Worm (Caenorhabditis elegans): Measurements from ENCODE around the gene F57C12.2.

F57C12.2 gene

DNA sequence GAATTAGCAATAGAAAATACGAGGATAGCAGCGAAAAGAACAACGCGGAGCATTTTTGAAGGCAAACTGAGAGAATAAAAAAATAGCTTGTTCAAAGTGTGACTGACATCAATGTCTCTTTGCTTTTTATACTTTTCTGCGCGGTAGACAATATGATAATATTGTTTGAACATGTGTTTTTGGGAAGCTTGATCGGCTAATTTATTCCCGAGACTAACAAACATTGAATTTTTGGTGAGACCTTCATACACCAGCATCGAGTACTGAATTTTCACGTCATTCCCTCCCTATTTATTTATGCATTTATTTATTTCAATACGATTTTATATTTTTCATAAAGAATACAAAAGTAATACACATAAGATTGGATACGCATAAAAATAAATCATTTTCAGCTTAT is 20.3 kb downstream of the F57C12.2 start, which contains the start of gene B0310.6:
B0310.6 (minus strand) TSS at position 101 of the 400 bp plus-strand sequence.
- no peak for TF ChIP-seq unc-39 (tag; optimal IDR thresholded peaks at IDR 0.05)
- TF ChIP-seq gmeb-1 (tag; optimal IDR thresholded peaks at IDR 0.05) = no peak
- TF ChIP-seq fos-1 (tag; optimal IDR thresholded peaks at IDR 0.05) = no peak
- no peak for TF ChIP-seq elt-3 (tag; optimal IDR thresholded peaks at IDR 0.05)
- TF ChIP-seq mab-5 (tag; optimal IDR thresholded peaks at IDR 0.05) = no peak
- TF ChIP-seq nhr-237 (tag; optimal IDR thresholded peaks at IDR 0.05) = no peak
- no peak for TF ChIP-seq unc-55 (GFP tag; optimal IDR thresholded peaks at IDR 0.05)
- TF ChIP-seq peb-1 (tag; optimal IDR thresholded peaks at IDR 0.05) = no peak
- TF ChIP-seq blmp-1 (tag; optimal IDR thresholded peaks at IDR 0.05; ENCODE audit: insufficient read depth) = no peak
- no peak for TF ChIP-seq elt-1 (tag; optimal IDR thresholded peaks at IDR 0.05)
- TF ChIP-seq alr-1 (tag; optimal IDR thresholded peaks at IDR 0.05) = no peak
- TF ChIP-seq aly-2 (tag; optimal IDR thresholded peaks at IDR 0.05) = no peak
- TF ChIP-seq egl-27 (tag; optimal IDR thresholded peaks at IDR 0.05) = no peak

- no peak for TF ChIP-seq skn-1 (tag; optimal IDR thresholded peaks at IDR 0.05)
- TF ChIP-seq ZK546.5 (tag; optimal IDR thresholded peaks at IDR 0.05) = no peak
- TF ChIP-seq C34F6.9 (tag; optimal IDR thresholded peaks at IDR 0.05) = no peak
- TF ChIP-seq sma-9 (GFP tag; optimal IDR thresholded peaks at IDR 0.05) = peak; percentile 46
- TF ChIP-seq sma-9 (tag; optimal IDR thresholded peaks at IDR 0.05) = no peak
- no peak for TF ChIP-seq sma-3 (GFP tag; optimal IDR thresholded peaks at IDR 0.05)
- no peak for TF ChIP-seq aly-2 (tag; optimal IDR thresholded peaks at IDR 0.05)
- no peak for TF ChIP-seq nhr-77 (tag; optimal IDR thresholded peaks at IDR 0.05)
- TF ChIP-seq fos-1 (tag; optimal IDR thresholded peaks at IDR 0.05) = peak; percentile 94
- no peak for TF ChIP-seq unc-55 (GFP tag; optimal IDR thresholded peaks at IDR 0.05)
- TF ChIP-seq nhr-25 (tag; optimal IDR thresholded peaks at IDR 0.05) = no peak
- TF ChIP-seq crh-2 (tag; optimal IDR thresholded peaks at IDR 0.05) = peak; percentile 63
Observed at ce11 chrX:530011-530410, 21.2 kb downstream of the F57C12.2 start, which contains the start of gene ugt-46. Gene ugt-46, minus strand, starts transcription at chrX:530289.

- no peak for TF ChIP-seq nhr-237 (tag; optimal IDR thresholded peaks at IDR 0.05)
- TF ChIP-seq gmeb-1 (tag; optimal IDR thresholded peaks at IDR 0.05) = no peak
- TF ChIP-seq nhr-21 (tag; optimal IDR thresholded peaks at IDR 0.05) = no peak
- no peak for TF ChIP-seq nhr-77 (tag; optimal IDR thresholded peaks at IDR 0.05)
- no peak for TF ChIP-seq R02D3.7 (tag; optimal IDR thresholded peaks at IDR 0.05)
- no peak for TF ChIP-seq nhr-10 (tag; optimal IDR thresholded peaks at IDR 0.05)
- TF ChIP-seq peb-1 (tag; optimal IDR thresholded peaks at IDR 0.05) = no peak
- TF ChIP-seq nhr-6 (tag; optimal IDR thresholded peaks at IDR 0.05) = no peak
Observed at ce11 chrX:529386-529785, 21.8 kb downstream of the F57C12.2 start.

DNA sequence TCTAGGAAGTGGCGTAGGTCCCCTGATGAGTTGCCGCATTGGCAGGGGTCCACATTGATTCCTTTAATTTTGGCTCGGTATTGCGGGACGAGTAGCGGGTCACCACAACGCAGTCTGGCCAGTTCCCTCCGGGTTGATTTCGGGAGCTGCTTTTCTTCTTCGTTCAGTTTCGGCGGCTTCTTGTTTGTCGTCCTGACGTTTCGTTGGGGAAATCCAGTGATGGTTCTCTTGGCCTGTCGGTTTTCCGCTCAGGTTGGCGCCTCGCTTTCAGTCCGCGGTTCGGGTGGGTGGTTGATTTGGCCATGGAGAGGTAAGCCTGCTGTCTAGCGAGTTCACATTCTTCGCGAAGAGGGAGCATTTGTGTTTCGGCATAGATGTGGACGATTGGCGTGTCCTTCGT is 22.4 kb downstream of the F57C12.2 start:
- TF ChIP-seq dmd-4 (tag; optimal IDR thresholded peaks at IDR 0.05) (no peak), mdl-1 (tag; optimal IDR thresholded peaks at IDR 0.05) (no peak), unc-62 (GFP tag; optimal IDR thresholded peaks at IDR 0.05) (no peak), ztf-11 (tag; optimal IDR thresholded peaks at IDR 0.05) (no peak), nhr-237 (tag; optimal IDR thresholded peaks at IDR 0.05) (no peak), ceh-16 (tag; optimal IDR thresholded peaks at IDR 0.05) (no peak), ztf-4 (tag; optimal IDR thresholded peaks at IDR 0.05) (no peak), nhr-6 (tag; optimal IDR thresholded peaks at IDR 0.05) (no peak), skn-1 (tag; optimal IDR thresholded peaks at IDR 0.05) (no peak), R02D3.7 (tag; optimal IDR thresholded peaks at IDR 0.05) (no peak), peb-1 (tag; optimal IDR thresholded peaks at IDR 0.05) (no peak), nhr-10 (tag; optimal IDR thresholded peaks at IDR 0.05) (no peak), ZK546.5 (tag; optimal IDR thresholded peaks at IDR 0.05) (no peak), lin-39 (tag; optimal IDR thresholded peaks at IDR 0.05) (no peak), nhr-25 (tag; optimal IDR thresholded peaks at IDR 0.05) (no peak)

DNA sequence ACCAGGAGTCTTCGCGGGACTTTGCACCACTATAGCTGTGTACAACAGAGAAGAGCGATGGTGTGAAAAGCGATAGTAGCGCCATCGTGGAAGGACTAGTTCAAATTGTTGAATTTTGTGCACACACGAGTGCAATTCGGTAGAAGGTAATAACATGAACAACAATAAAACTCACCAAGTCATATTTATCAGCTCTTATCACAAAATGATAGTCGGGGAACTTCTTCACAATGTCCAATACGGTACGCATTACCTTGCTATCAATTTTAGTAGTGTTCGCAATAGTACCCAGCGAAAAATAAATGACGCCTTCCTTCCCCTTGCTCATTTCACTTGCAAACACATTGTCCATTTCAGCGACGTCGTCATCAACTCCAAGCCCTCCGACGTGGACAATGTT is 23.5 kb downstream of the F57C12.2 start:
- TF ChIP-seq mab-5 (tag; optimal IDR thresholded peaks at IDR 0.05) (no peak), nhr-25 (tag; optimal IDR thresholded peaks at IDR 0.05) (no peak), nhr-11 (tag; optimal IDR thresholded peaks at IDR 0.05) (no peak), fos-1 (tag; optimal IDR thresholded peaks at IDR 0.05) (peak; percentile 52)

DNA sequence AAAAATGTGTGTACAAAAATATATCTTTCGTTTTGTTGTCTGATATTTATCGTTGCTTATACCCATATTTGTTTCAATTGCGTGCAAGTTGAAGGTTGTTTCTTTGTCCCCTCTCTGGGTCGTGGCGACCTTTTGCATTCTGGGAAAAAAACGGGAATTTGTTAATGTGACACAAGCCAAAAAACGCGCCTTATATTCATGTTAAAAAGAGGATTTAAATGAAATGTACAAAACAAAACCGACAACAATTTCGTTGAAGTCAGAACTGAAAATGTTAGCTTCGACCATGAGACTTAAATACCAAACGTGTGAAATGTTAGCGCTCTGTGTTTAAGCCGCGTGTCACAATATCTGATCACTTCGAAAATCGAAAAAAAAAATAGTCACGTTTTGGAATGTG is 26.7 kb downstream of the F57C12.2 start:
- TF ChIP-seq sma-3 (GFP tag; optimal IDR thresholded peaks at IDR 0.05) (no peak), nhr-12 (tag; optimal IDR thresholded peaks at IDR 0.05) (no peak), nhr-21 (tag; optimal IDR thresholded peaks at IDR 0.05) (no peak), mbf-1 (tag; optimal IDR thresholded peaks at IDR 0.05) (no peak), ztf-11 (tag; optimal IDR thresholded peaks at IDR 0.05) (no peak), ceh-82 (tag; optimal IDR thresholded peaks at IDR 0.05) (no peak), nhr-237 (tag; optimal IDR thresholded peaks at IDR 0.05) (no peak), dmd-4 (tag; optimal IDR thresholded peaks at IDR 0.05) (no peak), unc-55 (GFP tag; optimal IDR thresholded peaks at IDR 0.05) (no peak), aly-2 (tag; optimal IDR thresholded peaks at IDR 0.05) (no peak), lin-13 (GFP tag; optimal IDR thresholded peaks at IDR 0.05) (no peak)

Measured in whole organism, L2 larva.